Worm (Caenorhabditis elegans) whole organism, early embryonic: ENCODE results near the gene C14C10.2.

Source experiments
- B0310.2 ChIP-seq: sonication (generic microtip); optimal IDR thresholded peaks from 2 replicates; lab custom pipeline; 2016; ENCODE audit warnings: mild to moderate bottlenecking, missing genetic modification characterization, missing compliant biosample characterization
- F13C5.2 ChIP-seq: sonication (generic microtip); optimal IDR thresholded peaks from 2 replicates; lab custom pipeline; 2017; ENCODE audit warnings: mild to moderate bottlenecking, missing genetic modification characterization, inconsistent platforms, missing compliant biosample characterization
- ama-1 ChIP-seq: fragments of 150-350 bp; optimal IDR thresholded peaks from 2 replicates; lab custom pipeline; 2014
- ceh-36 ChIP-seq: sonication (generic microtip); optimal IDR thresholded peaks from 2 replicates; lab custom pipeline; 2016; ENCODE audit warnings: missing genetic modification characterization, inconsistent platforms, missing compliant biosample characterization
- hmbx-1 ChIP-seq: sonication (generic microtip); optimal IDR thresholded peaks from 2 replicates; lab custom pipeline; 2016; ENCODE audit warnings: mild to moderate bottlenecking, missing genetic modification characterization, missing compliant biosample characterization
- pes-1 ChIP-seq: fragments of 200-800 bp; sonication (Bioruptor generic); IDR thresholded peaks from 2 replicates; pipeline ENCODE4 v1.3.6; 2022; ENCODE audit warnings: missing genetic modification reagents, missing genetic modification characterization, missing compliant biosample characterization
- scrt-1 ChIP-seq: fragments of 200-800 bp; sonication (Bioruptor generic); IDR thresholded peaks from 2 replicates; pipeline ENCODE4 v1.3.6; 2022; ENCODE audit warnings: missing genetic modification characterization, missing compliant biosample characterization
- sea-1 ChIP-seq: fragments of 200-800 bp; sonication (Bioruptor generic); conservative IDR thresholded peaks from 2 replicates; pipeline ENCODE4 v1.3.6; 2022; ENCODE audit warnings: missing genetic modification characterization, missing compliant biosample characterization
- tbx-37 ChIP-seq: fragments of 200-800 bp; sonication (Bioruptor generic); conservative IDR thresholded peaks from 2 replicates; pipeline ENCODE4 v1.3.6; 2022; ENCODE audit warnings: missing genetic modification reagents, missing genetic modification characterization, missing compliant biosample characterization
- tra-4 ChIP-seq: sonication (generic microtip); optimal IDR thresholded peaks from 2 replicates; lab custom pipeline; 2017; ENCODE audit warnings: missing genetic modification characterization, missing compliant biosample characterization

ce11 chrV:12542683-12543319 lies 49.5 kb downstream of the C14C10.2 start:
- TF ChIP-seq hmbx-1 (tag; lab: Kevin White, UChicago) (no peak), ama-1 (lab: Kevin White, UChicago) (no peak), scrt-1 (GFP tag; lab: Robert Waterston, UW) (no peak), tra-4 (tag; lab: Kevin White, UChicago) (no peak), ceh-36 (tag; lab: Kevin White, UChicago) (no peak), sea-1 (no peak), F13C5.2 (no peak), pes-1 (GFP tag; lab: Robert Waterston, UW) (no peak), B0310.2 (no peak), tbx-37 (GFP tag; lab: Robert Waterston, UW) (no peak)
